Fruit fly (Drosophila melanogaster) ovary, adult (tissue): ENCODE measurements around the gene CG17283.
"Not testable (repeated sequence)": the region's sequence is repeated elsewhere in the genome, so short reads cannot be mapped to it uniquely, and the experiment has no call there.

Experiments used
- CG17801 ChIP-seq: fragments of 200-800 bp; optimal IDR thresholded peaks from 2 replicates; lab custom pipeline; 2019; ENCODE audit warnings: missing biosample characterization, mild to moderate bottlenecking, missing genetic modification characterization, moderate library complexity; ENCODE audit not compliant: partially characterized antibody

CG17283 gene

DNA sequence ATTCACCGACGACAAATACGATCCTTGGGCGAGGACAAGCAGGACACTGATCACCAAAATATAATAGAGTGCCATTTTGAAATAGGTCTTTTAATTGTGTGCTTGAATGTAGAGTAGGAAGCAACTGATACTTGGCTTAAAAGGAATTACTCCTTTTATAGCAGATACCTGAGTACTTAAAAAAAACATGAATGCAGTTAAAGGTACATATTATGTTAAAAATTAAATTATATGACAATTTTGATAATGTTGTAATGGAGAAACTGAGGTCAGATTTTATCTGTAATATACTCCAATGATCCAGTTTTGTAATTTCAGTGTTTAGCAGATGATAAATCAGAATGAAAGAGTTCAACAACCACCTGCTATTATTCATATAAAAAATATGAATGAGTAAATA is 14.4 kb downstream of the CG17283 start, which contains the start of gene CG14332:
Gene CG14332, minus strand, starts transcription at position 101 of the 400 bp plus-strand sequence.
- no peak for TF ChIP-seq CG17801 (GFP tag; lab: Kevin White, UChicago)

- TF ChIP-seq CG17801 (GFP tag; lab: Kevin White, UChicago) = no peak
Measured at dm6 chr3R:17425417-17425915, 17.8 kb downstream of the CG17283 start, which contains the start of gene cysu. cysu (plus strand) TSS chr3R:17425768.

- no peak for TF ChIP-seq CG17801 (GFP tag; lab: Kevin White, UChicago)
Measured at dm6 chr3R:17426265-17426664, 18.6 kb downstream of the CG17283 start.

dm6 chr3R:17430481-17430880 is 22.8 kb downstream of the CG17283 start:
- no peak for TF ChIP-seq CG17801 (GFP tag; lab: Kevin White, UChicago)

dm6 chr3R:17433117-17433516 is 25.4 kb downstream of the CG17283 start:
- TF ChIP-seq CG17801 (GFP tag; lab: Kevin White, UChicago) = no peak

DNA sequence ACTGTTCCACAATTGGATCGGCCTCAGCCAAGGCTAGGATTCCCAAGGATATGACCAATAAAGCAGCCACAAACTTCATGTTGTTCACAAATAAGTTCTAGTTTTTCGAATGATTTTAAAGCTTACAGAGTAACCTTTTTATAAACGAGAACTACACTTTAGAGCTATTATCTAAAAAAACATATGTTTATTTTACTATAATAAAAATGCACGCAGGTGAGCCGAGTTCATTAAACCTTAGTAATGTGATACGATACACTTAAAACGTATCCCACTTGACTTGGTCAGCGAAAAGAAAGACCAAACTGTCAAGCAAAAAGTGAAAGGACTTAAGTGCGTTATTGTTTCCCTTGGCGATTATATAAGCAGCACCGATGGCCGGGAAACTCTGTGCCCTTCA is 26.7 kb downstream of the CG17283 start, which contains the start of gene CG44090:
Gene CG44090, minus strand, starts transcription at position 101 of the 400 bp plus-strand sequence.
- TF ChIP-seq CG17801 (GFP tag; lab: Kevin White, UChicago) = no peak

DNA sequence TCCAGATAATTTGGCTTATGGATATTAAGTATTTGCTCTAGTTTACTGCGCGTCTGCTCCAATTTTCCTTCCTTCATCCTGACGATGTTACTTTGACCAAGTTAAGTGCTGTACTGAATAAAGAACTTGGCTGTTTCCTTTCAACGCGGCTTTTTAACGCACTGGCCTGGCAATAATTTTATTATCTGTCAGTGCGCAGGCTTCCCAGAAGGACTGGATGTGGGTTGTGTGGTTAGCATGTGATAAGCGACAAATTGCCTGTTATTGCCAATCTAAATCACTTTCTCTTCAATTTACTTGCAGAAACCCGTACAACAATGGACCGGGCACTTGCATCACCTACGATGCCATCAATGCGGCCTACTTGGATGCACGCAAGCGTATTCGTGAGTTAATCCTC is 33.0 kb downstream of the CG17283 start, which contains the start of gene CG14331:
Gene CG14331, minus strand, starts transcription at position 101 of the 400 bp plus-strand sequence.
- no peak for TF ChIP-seq CG17801 (GFP tag; lab: Kevin White, UChicago)

dm6 chr3R:17447615-17448014 is 39.9 kb downstream of the CG17283 start:
- TF ChIP-seq CG17801 (GFP tag; lab: Kevin White, UChicago) = no peak

DNA sequence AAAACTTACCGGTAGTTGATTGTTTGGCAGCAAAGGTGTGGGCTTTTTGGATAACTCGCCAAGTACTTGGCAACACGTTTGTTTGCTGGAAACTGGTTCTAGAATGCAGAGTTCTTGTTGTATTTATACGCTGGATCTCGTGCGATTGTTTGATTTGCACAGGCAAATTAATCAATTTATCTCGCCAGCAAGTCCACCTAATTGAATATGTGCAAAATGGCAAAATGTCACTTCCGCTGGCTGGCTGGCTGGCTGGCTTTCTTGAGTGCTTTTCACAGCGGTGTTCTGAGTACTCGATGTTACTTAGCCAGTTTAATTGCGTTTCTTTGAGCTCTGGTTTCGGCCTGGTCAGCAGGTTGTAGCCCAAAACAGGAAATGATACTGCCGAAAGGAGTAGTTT is 41.1 kb downstream of the CG17283 start, which contains the start of gene Eh:
Gene Eh, minus strand, starts transcription at position 101 of the 400 bp plus-strand sequence.
- TF ChIP-seq CG17801 (GFP tag; lab: Kevin White, UChicago) = no peak

- no peak for TF ChIP-seq CG17801 (GFP tag; lab: Kevin White, UChicago)
Measured at dm6 chr3R:17449402-17449801, 41.7 kb downstream of the CG17283 start.

DNA sequence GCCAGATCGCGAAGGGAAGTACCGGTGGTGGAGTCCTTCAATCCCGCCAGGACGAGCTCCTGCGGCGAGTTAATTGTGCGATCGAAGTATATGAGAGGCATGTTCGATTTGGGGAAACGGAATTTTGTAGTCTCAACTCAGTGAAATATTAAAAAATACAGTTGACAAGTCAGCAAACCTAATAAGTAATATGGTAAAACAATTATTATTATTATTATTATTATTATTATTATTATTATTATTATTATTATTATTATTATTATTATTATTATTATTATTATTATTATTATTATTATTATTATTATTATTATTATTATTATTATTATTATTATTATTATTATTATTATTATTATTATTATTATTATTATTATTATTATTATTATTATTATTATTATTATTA is 49.0 kb downstream of the CG17283 start, which contains the start of gene CG14330:
Gene CG14330, minus strand, starts transcription at position 101 of the 400 bp plus-strand sequence.
- TF ChIP-seq CG17801 (GFP tag; lab: Kevin White, UChicago) = not testable (repeated sequence)
